Worm (Caenorhabditis elegans): ENCODE results near the gene K05F1.10.

DNA sequence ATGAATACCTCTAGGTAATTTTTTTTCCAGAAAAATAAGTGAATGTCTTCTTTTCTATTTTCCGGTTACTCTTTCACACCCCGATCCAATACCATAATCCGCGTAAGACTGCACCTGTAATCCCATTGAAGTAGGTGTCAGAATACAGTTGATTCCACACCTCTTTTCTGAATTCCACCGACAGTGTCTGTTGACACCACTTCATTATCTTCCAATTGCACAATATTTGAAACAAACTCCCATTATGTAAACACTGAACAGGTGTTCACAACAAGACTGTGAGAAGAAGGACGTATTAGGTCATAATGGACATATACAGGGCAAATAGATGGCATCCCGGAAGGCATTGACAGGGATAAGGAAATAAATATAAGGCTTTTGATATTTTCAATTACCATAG is 27.9 kb downstream of the K05F1.10 start:
- TF ChIP-seq fkh-10 (GFP tag; optimal IDR thresholded peaks at IDR 0.05), result no peak
- no peak for TF ChIP-seq mec-3 (tag; optimal IDR thresholded peaks at IDR 0.05; ENCODE audit: borderline replicate concordance)
- no peak for TF ChIP-seq npax-4 (tag; optimal IDR thresholded peaks at IDR 0.05)
- no peak for TF ChIP-seq pax-1 (tag; optimal IDR thresholded peaks at IDR 0.05)
- no peak for TF ChIP-seq tbx-7 (tag; optimal IDR thresholded peaks at IDR 0.05)
- no peak for TF ChIP-seq lin-11 (tag; optimal IDR thresholded peaks at IDR 0.05)
